Fruit fly (Drosophila melanogaster) whole organism, embryonic: ENCODE measurements around the gene CG4374.
A peak's percentile ranks its signal among the peaks of the same experiment; 100 is the strongest.

ENCODE experiments used
- ATbp ChIP-seq: fragments of 200-800 bp; sonication (Bioruptor generic); optimal IDR thresholded peaks from 2 replicates; lab custom pipeline; 2017; ENCODE audit warnings: missing biosample characterization, mild to moderate bottlenecking, missing genetic modification characterization, missing genetic modification reagents
- Atf-2 ChIP-seq: fragments of 200-800 bp; sonication (Bioruptor generic); optimal IDR thresholded peaks from 2 replicates; lab custom pipeline; 2016; ENCODE audit warnings: missing biosample characterization, missing genetic modification characterization
- Bgb ChIP-seq: fragments of 200-800 bp; sonication (Bioruptor generic); IDR thresholded peaks from 2 replicates; pipeline ENCODE4 v1.3.6; 2022; ENCODE audit warnings: missing biosample characterization, missing genetic modification characterization; ENCODE audit not compliant: partially characterized antibody
- CG10209 ChIP-seq: fragments of 200-800 bp; sonication (Bioruptor generic); optimal IDR thresholded peaks from 3 replicates; lab custom pipeline; 2017; ENCODE audit warnings: missing biosample characterization, mild to moderate bottlenecking, missing genetic modification characterization, missing genetic modification reagents
- CG10366 ChIP-seq: fragments of 200-800 bp; sonication (Bioruptor generic); IDR thresholded peaks from 2 replicates; pipeline ENCODE4 v1.3.6; 2022; ENCODE audit warnings: missing biosample characterization, missing genetic modification characterization
- CG10979 ChIP-seq: fragments of 200-800 bp; sonication (Bioruptor generic); optimal IDR thresholded peaks from 2 replicates; lab custom pipeline; 2018; ENCODE audit warnings: missing biosample characterization, mild to moderate bottlenecking, missing genetic modification characterization, moderate library complexity
- CG11085 ChIP-seq: fragments of 200-800 bp; sonication (Bioruptor generic); IDR thresholded peaks from 2 replicates; pipeline ENCODE4 v1.3.6; 2022; ENCODE audit warnings: missing biosample characterization, missing genetic modification characterization
- CG11093 ChIP-seq: fragments of 200-800 bp; sonication (Bioruptor generic); IDR thresholded peaks from 3 replicates; pipeline ENCODE4 v1.3.6; 2022; ENCODE audit warnings: missing biosample characterization, missing genetic modification characterization
- CG12391 ChIP-seq: fragments of 200-800 bp; sonication (Bioruptor generic); optimal IDR thresholded peaks from 3 replicates; lab custom pipeline; 2018; ENCODE audit warnings: missing biosample characterization, mild to moderate bottlenecking, missing genetic modification characterization, moderate library complexity
- CG14050 ChIP-seq: fragments of 200-800 bp; sonication (Bioruptor generic); IDR thresholded peaks from 3 replicates; pipeline ENCODE4 v1.3.6; 2022; ENCODE audit warnings: missing biosample characterization, missing genetic modification characterization
- CG14667 ChIP-seq: fragments of 200-800 bp; sonication (Bioruptor generic); IDR thresholded peaks from 2 replicates; pipeline ENCODE4 v1.3.6; 2022; ENCODE audit warnings: missing biosample characterization, missing genetic modification characterization
- CG15269 ChIP-seq: fragments of 200-800 bp; sonication (Bioruptor generic); optimal IDR thresholded peaks from 2 replicates; lab custom pipeline; 2018; ENCODE audit warnings: missing biosample characterization, mild to moderate bottlenecking, missing genetic modification characterization, moderate library complexity
- CG15479 ChIP-seq: fragments of 200-800 bp; sonication (Bioruptor generic); optimal IDR thresholded peaks from 3 replicates; lab custom pipeline; 2019; ENCODE audit warnings: missing biosample characterization, mild to moderate bottlenecking, missing genetic modification characterization, moderate library complexity
- CG17186 ChIP-seq: fragments of 200-800 bp; sonication (Bioruptor generic); optimal IDR thresholded peaks from 3 replicates; lab custom pipeline; 2017; ENCODE audit warnings: missing biosample characterization, missing genetic modification reagents, missing genetic modification characterization
- CG18764 ChIP-seq: fragments of 200-800 bp; sonication (Bioruptor generic); optimal IDR thresholded peaks from 3 replicates; lab custom pipeline; 2016; ENCODE audit warnings: missing biosample characterization, missing genetic modification characterization
- CG2712 ChIP-seq: fragments of 200-800 bp; optimal IDR thresholded peaks from 3 replicates; lab custom pipeline; 2019; ENCODE audit warnings: missing biosample characterization, mild to moderate bottlenecking, missing genetic modification characterization, moderate library complexity
- CG30431 ChIP-seq: fragments of 200-800 bp; sonication (Bioruptor generic); optimal IDR thresholded peaks from 2 replicates; lab custom pipeline; 2017; ENCODE audit warnings: missing biosample characterization, missing genetic modification characterization
- CG3065 ChIP-seq: fragments of 200-800 bp; sonication (Bioruptor generic); optimal IDR thresholded peaks from 2 replicates; lab custom pipeline; 2016; ENCODE audit warnings: missing biosample characterization, missing genetic modification characterization
- CG31224 ChIP-seq: fragments of 200-800 bp; sonication (Bioruptor generic); IDR thresholded peaks from 2 replicates; pipeline ENCODE4 v1.3.6; 2022; ENCODE audit warnings: missing biosample characterization, missing genetic modification characterization
- CG33557 ChIP-seq: fragments of 200-800 bp; sonication (Bioruptor generic); optimal IDR thresholded peaks from 2 replicates; lab custom pipeline; 2019; ENCODE audit warnings: missing biosample characterization, mild to moderate bottlenecking, missing genetic modification characterization, moderate library complexity
- CG3847 ChIP-seq: fragments of 200-800 bp; sonication (Bioruptor generic); IDR thresholded peaks from 2 replicates; pipeline ENCODE4 v1.3.6; 2022; ENCODE audit warnings: missing biosample characterization, missing genetic modification characterization
- CG5245 ChIP-seq: fragments of 200-800 bp; sonication (Bioruptor generic); optimal IDR thresholded peaks from 3 replicates; lab custom pipeline; 2016; ENCODE audit warnings: missing biosample characterization, missing genetic modification characterization
- CG8290 ChIP-seq, 3 experiments: fragments of 200-800 bp; sonication (Bioruptor generic); optimal IDR thresholded peaks; 2 replicates each; lab custom pipeline; 2016 to 2019; ENCODE audit warnings: missing biosample characterization in 3 of 3, missing genetic modification characterization in 3 of 3, mild to moderate bottlenecking in 2 of 3, moderate library complexity in 1 of 3
- CG8924 ChIP-seq: fragments of 200-800 bp; optimal IDR thresholded peaks from 3 replicates; lab custom pipeline; 2019; ENCODE audit warnings: missing biosample characterization, mild to moderate bottlenecking, missing genetic modification characterization, moderate library complexity
- CHES-1-like ChIP-seq: fragments of 200-800 bp; sonication (Bioruptor generic); optimal IDR thresholded peaks from 2 replicates; lab custom pipeline; 2016; ENCODE audit warnings: missing biosample characterization, missing genetic modification characterization
- Chrac-16 ChIP-seq: fragments of 200-800 bp; sonication (Bioruptor generic); optimal IDR thresholded peaks from 3 replicates; lab custom pipeline; 2016; ENCODE audit warnings: missing biosample characterization, missing genetic modification characterization
- Deaf1 ChIP-seq: fragments of 200-800 bp; optimal IDR thresholded peaks from 3 replicates; lab custom pipeline; 2019; ENCODE audit warnings: missing biosample characterization, mild to moderate bottlenecking, missing genetic modification characterization, moderate library complexity
- Elba2 ChIP-seq: fragments of 200-800 bp; sonication (Bioruptor generic); optimal IDR thresholded peaks from 3 replicates; lab custom pipeline; 2016; ENCODE audit warnings: missing biosample characterization, missing genetic modification characterization
- Ets65A ChIP-seq: fragments of 200-800 bp; sonication (Bioruptor generic); peaks from one replicate; lab custom pipeline; 2016; ENCODE audit warnings: missing biosample characterization, missing genetic modification characterization
- Gsc ChIP-seq: fragments of 200-800 bp; sonication (Bioruptor generic); IDR thresholded peaks from 2 replicates; pipeline ENCODE4 v1.3.6; 2022; ENCODE audit warnings: missing biosample characterization, missing genetic modification characterization
- HLHmδ ChIP-seq: fragments of 200-800 bp; sonication (Bioruptor generic); optimal IDR thresholded peaks from 2 replicates; lab custom pipeline; 2018; ENCODE audit warnings: missing biosample characterization, mild to moderate bottlenecking, missing genetic modification characterization, moderate library complexity
- Hand ChIP-seq: fragments of 200-800 bp; sonication (Bioruptor generic); optimal IDR thresholded peaks from 2 replicates; lab custom pipeline; 2017; ENCODE audit warnings: mild to moderate bottlenecking, missing biosample characterization, missing genetic modification reagents, missing genetic modification characterization
- HmgZ ChIP-seq: fragments of 200-800 bp; sonication (Bioruptor generic); optimal IDR thresholded peaks from 2 replicates; lab custom pipeline; 2018; ENCODE audit warnings: missing biosample characterization, mild to moderate bottlenecking, missing genetic modification characterization
- Hsf ChIP-seq: fragments of 200-800 bp; sonication (Bioruptor generic); optimal IDR thresholded peaks from 3 replicates; lab custom pipeline; 2016; ENCODE audit warnings: missing biosample characterization, missing genetic modification characterization
- Kr ChIP-seq: fragments of 200-800 bp; sonication (Bioruptor generic); optimal IDR thresholded peaks from 2 replicates; lab custom pipeline; 2017; ENCODE audit warnings: missing biosample characterization, mild to moderate bottlenecking, missing genetic modification characterization
- Sin3A ChIP-seq: fragments of >200 bp; optimal IDR thresholded peaks from 2 replicates; lab custom pipeline; 2018
- Sox102F ChIP-seq: fragments of 200-800 bp; sonication (Bioruptor generic); optimal IDR thresholded peaks from 2 replicates; lab custom pipeline; 2018; ENCODE audit warnings: missing biosample characterization, mild to moderate bottlenecking, missing genetic modification characterization, moderate library complexity
- Usf ChIP-seq: fragments of 200-800 bp; sonication (Bioruptor generic); optimal IDR thresholded peaks from 2 replicates; lab custom pipeline; 2017; ENCODE audit warnings: missing genotype, missing biosample characterization, missing genetic modification characterization
- YL-1 ChIP-seq: fragments of 200-800 bp; sonication (Bioruptor generic); optimal IDR thresholded peaks from 3 replicates; lab custom pipeline; 2017; ENCODE audit warnings: missing biosample characterization, mild to moderate bottlenecking, missing genetic modification characterization
- ac ChIP-seq: fragments of 200-800 bp; sonication (Bioruptor generic); optimal IDR thresholded peaks from 3 replicates; lab custom pipeline; 2017; ENCODE audit warnings: missing biosample characterization, mild to moderate bottlenecking, missing genetic modification characterization
- aop ChIP-seq: fragments of 200-800 bp; sonication (Bioruptor generic); IDR thresholded peaks from 2 replicates; pipeline ENCODE4 v1.3.6; 2022; ENCODE audit warnings: missing biosample characterization, missing genetic modification characterization
- ara ChIP-seq: fragments of 200-800 bp; sonication (Bioruptor generic); IDR thresholded peaks from 2 replicates; pipeline ENCODE4 v1.3.6; 2022; ENCODE audit warnings: missing biosample characterization, missing genetic modification characterization
- ash1 ChIP-seq: fragments of 200-800 bp; sonication (Bioruptor generic); optimal IDR thresholded peaks from 2 replicates; lab custom pipeline; 2018; ENCODE audit warnings: missing biosample characterization, mild to moderate bottlenecking, missing genetic modification characterization
- bowl ChIP-seq: fragments of 200-800 bp; sonication (Bioruptor generic); IDR thresholded peaks from 2 replicates; pipeline ENCODE4 v1.3.6; 2022; ENCODE audit warnings: missing biosample characterization, missing genetic modification characterization
- grau ChIP-seq: fragments of 200-800 bp; optimal IDR thresholded peaks from 3 replicates; lab custom pipeline; 2019; ENCODE audit warnings: missing biosample characterization, mild to moderate bottlenecking, missing genetic modification characterization, moderate library complexity
- nmo ChIP-seq: fragments of 200-800 bp; sonication (Bioruptor generic); optimal IDR thresholded peaks from 2 replicates; lab custom pipeline; 2018; ENCODE audit warnings: missing biosample characterization, mild to moderate bottlenecking, missing genetic modification characterization, moderate library complexity
- onecut ChIP-seq: fragments of 200-800 bp; sonication (Bioruptor generic); IDR thresholded peaks from 2 replicates; pipeline ENCODE4 v1.3.6; 2022; ENCODE audit warnings: missing biosample characterization, missing genetic modification characterization
- phol ChIP-seq: fragments of 200-800 bp; sonication (Bioruptor generic); optimal IDR thresholded peaks from 3 replicates; lab custom pipeline; 2018; ENCODE audit warnings: missing biosample characterization, mild to moderate bottlenecking, missing genetic modification characterization, moderate library complexity
- run ChIP-seq: fragments of 200-800 bp; sonication (Bioruptor generic); optimal IDR thresholded peaks from 3 replicates; lab custom pipeline; 2018; ENCODE audit warnings: missing biosample characterization, mild to moderate bottlenecking, missing genetic modification characterization
- sens ChIP-seq: fragments of 200-800 bp; sonication (Bioruptor generic); peaks from one replicate; lab custom pipeline; 2016; ENCODE audit warnings: missing biosample characterization, missing genetic modification characterization
- sna ChIP-seq: fragments of 200-800 bp; sonication (Bioruptor generic); IDR thresholded peaks from 2 replicates; pipeline ENCODE4 v1.3.6; 2022; ENCODE audit warnings: missing biosample characterization, missing genetic modification characterization; ENCODE audit not compliant: partially characterized antibody
- sr ChIP-seq: fragments of 200-800 bp; sonication (Bioruptor generic); IDR thresholded peaks from 3 replicates; pipeline ENCODE4 v1.3.6; 2022; ENCODE audit warnings: missing biosample characterization, missing genetic modification characterization

CG4374 gene

dm6 chr3R:23396548-23397294 lies 75.4 kb downstream of the CG4374 start (continued):
- TF ChIP-seq CG8924 (tag; lab: Kevin White, UChicago) = no peak
- no peak for TF ChIP-seq bowl (GFP tag; lab: Robert Waterston, UW)
- TF ChIP-seq Sox102F (GFP tag; lab: Kevin White, UChicago) = peak; percentile 84
- TF ChIP-seq Hsf = no peak
- TF ChIP-seq Sin3A (lab: Kevin White, UChicago) = no peak
- no peak for TF ChIP-seq run
- TF ChIP-seq ara (GFP tag; lab: Robert Waterston, UW) = no peak
- no peak for TF ChIP-seq Bgb (GFP tag; lab: Robert Waterston, UW)
- no peak for TF ChIP-seq ash1 (GFP tag; lab: Kevin White, UChicago)
- TF ChIP-seq CG15269 (tag; lab: Kevin White, UChicago) = peak; percentile 40
- TF ChIP-seq Kr = no peak
- TF ChIP-seq onecut (GFP tag; lab: Robert Waterston, UW) = no peak
- no peak for TF ChIP-seq sna
- TF ChIP-seq grau (tag; lab: Kevin White, UChicago) = no peak
- peak; percentile 19 for TF ChIP-seq nmo (GFP tag; lab: Kevin White, UChicago)
- TF ChIP-seq CG10366 (GFP tag; lab: Robert Waterston, UW) = peak; percentile 73
- TF ChIP-seq CG12391 (tag; lab: Kevin White, UChicago) = no peak
- TF ChIP-seq CG11085 (GFP tag; lab: Robert Waterston, UW) = no peak
- no peak for TF ChIP-seq Deaf1 (tag; lab: Kevin White, UChicago)
- TF ChIP-seq CG14050 (GFP tag; lab: Robert Waterston, UW) = no peak
- TF ChIP-seq ATbp (GFP tag; lab: Kevin White, UChicago) = peak; percentile 43
- no peak for TF ChIP-seq CG14667
- no peak for TF ChIP-seq CG2712 (tag; lab: Kevin White, UChicago)
- no peak for TF ChIP-seq HmgZ (tag; lab: Kevin White, UChicago)
- no peak for TF ChIP-seq CG17186 (GFP tag; lab: Kevin White, UChicago)
- TF ChIP-seq CG10209 (GFP tag; lab: Kevin White, UChicago) = peak; percentile 23
- no peak for TF ChIP-seq Chrac-16 (GFP tag; lab: Kevin White, UChicago)
- TF ChIP-seq YL-1 = no peak
- TF ChIP-seq CHES-1-like (GFP tag; lab: Kevin White, UChicago) = no peak
- TF ChIP-seq HLHmδ = no peak
- no peak for TF ChIP-seq CG8290 (GFP tag; optimal IDR thresholded peaks at IDR 0.05; lab: Kevin White, UChicago)
- TF ChIP-seq CG8290 (tag; optimal IDR thresholded peaks at IDR 0.05; lab: Kevin White, UChicago) = no peak
- TF ChIP-seq CG11093 = no peak
- no peak for TF ChIP-seq Atf-2 (GFP tag; lab: Kevin White, UChicago)
- 0 out of 2 replicates have a peak, but pooled peaks have one; percentile 5 for TF ChIP-seq CG3847 (GFP tag; lab: Robert Waterston, UW)
- no peak for TF ChIP-seq Hand (GFP tag; lab: Kevin White, UChicago)

dm6 chr3R:23395720-23396119 lies 76.4 kb downstream of the CG4374 start:
- TF ChIP-seq Ets65A (GFP tag; lab: Kevin White, UChicago) = peak; percentile 26
- peak; percentile 76 for TF ChIP-seq sens (GFP tag; lab: Kevin White, UChicago)
- TF ChIP-seq CG10979 (tag; lab: Kevin White, UChicago) = no peak
- peak; percentile 20 for TF ChIP-seq phol (tag; lab: Kevin White, UChicago)
- TF ChIP-seq CG5245 (GFP tag; lab: Kevin White, UChicago) = no peak
- TF ChIP-seq Elba2 = no peak
- no peak for TF ChIP-seq CG30431 (GFP tag; lab: Kevin White, UChicago)
- no peak for TF ChIP-seq Usf (GFP tag; lab: Kevin White, UChicago)
- TF ChIP-seq CG15479 (GFP tag; lab: Kevin White, UChicago) = no peak
- no peak for TF ChIP-seq aop (GFP tag; lab: Robert Waterston, UW)
- no peak for TF ChIP-seq CG18764 (GFP tag; lab: Kevin White, UChicago)
- TF ChIP-seq sr = no peak
- no peak for TF ChIP-seq CG31224 (GFP tag; lab: Robert Waterston, UW)
- TF ChIP-seq Gsc (GFP tag; lab: Robert Waterston, UW) = no peak
- TF ChIP-seq CG3065 (GFP tag; lab: Kevin White, UChicago) = no peak
- no peak for TF ChIP-seq CG33557 (GFP tag; lab: Kevin White, UChicago)
- TF ChIP-seq Sox102F (GFP tag; lab: Kevin White, UChicago) = peak; percentile 53
- TF ChIP-seq ac (GFP tag; lab: Kevin White, UChicago) = no peak
